Worm (Caenorhabditis elegans) whole organism, mixed stage, embryonic: ENCODE results near the gene perm-5.

ENCODE experiments used
- blmp-1 ChIP-seq: fragments of 150-350 bp; optimal IDR thresholded peaks from 2 replicates; lab custom pipeline; 2014; ENCODE audit warnings: missing biosample characterization, missing genetic modification characterization
- elt-3 ChIP-seq: fragments of 150-350 bp; optimal IDR thresholded peaks from 2 replicates; lab custom pipeline; 2014; ENCODE audit warnings: missing biosample characterization, missing genetic modification characterization
- lsy-2 ChIP-seq: fragments of 150-350 bp; optimal IDR thresholded peaks from 2 replicates; lab custom pipeline; 2014; ENCODE audit warnings: missing biosample characterization, missing genetic modification characterization
- nhr-12 ChIP-seq: fragments of 150-350 bp; optimal IDR thresholded peaks from 2 replicates; lab custom pipeline; 2014; ENCODE audit warnings: missing biosample characterization, missing genetic modification characterization
- nhr-237 ChIP-seq: fragments of 150-350 bp; optimal IDR thresholded peaks from 2 replicates; lab custom pipeline; 2014; ENCODE audit warnings: missing biosample characterization, missing genetic modification characterization
- snpc-4 ChIP-seq: fragments of 150-350 bp; optimal IDR thresholded peaks from 2 replicates; lab custom pipeline; 2014; ENCODE audit warnings: missing biosample characterization, missing genetic modification characterization
- tbx-8 ChIP-seq: fragments of 200-800 bp; sonication (Bioruptor generic); optimal IDR thresholded peaks from 2 replicates; lab custom pipeline; 2018; ENCODE audit warnings: mild to moderate bottlenecking, missing genetic modification characterization, moderate library complexity, missing compliant biosample characterization
- unc-62 ChIP-seq: fragments of 150-350 bp; optimal IDR thresholded peaks from 2 replicates; lab custom pipeline; 2014; ENCODE audit warnings: missing biosample characterization, missing genetic modification reagents, missing genetic modification characterization
- ztf-11 ChIP-seq: fragments of 150-350 bp; optimal IDR thresholded peaks from 2 replicates; lab custom pipeline; 2014; ENCODE audit warnings: missing biosample characterization, missing genetic modification characterization

- TF ChIP-seq ztf-11 (no peak), snpc-4 (tag; lab: Kevin White, UChicago) (no peak), nhr-12 (tag; lab: Kevin White, UChicago) (no peak), unc-62 (GFP tag; lab: Kevin White, UChicago) (no peak), lsy-2 (tag; lab: Kevin White, UChicago) (no peak), tbx-8 (GFP tag; lab: Kevin White, UChicago) (no peak), elt-3 (tag; lab: Kevin White, UChicago) (no peak), blmp-1 (tag; lab: Kevin White, UChicago) (no peak), nhr-237 (tag; lab: Kevin White, UChicago) (no peak)
These were observed 37.8 kb upstream of the perm-5 start, which contains the start of gene chil-11 for ce11 chrIV:5741045-5741444.
